Fruit fly (Drosophila melanogaster) whole organism, embryonic: ENCODE data around the gene Orct2.
A peak's percentile ranks its signal among the peaks of the same experiment; 100 is the strongest.

Source experiments
- Abd-B ChIP-seq: fragments of 200-800 bp; sonication (Bioruptor generic); optimal IDR thresholded peaks from 2 replicates; lab custom pipeline; 2018; ENCODE audit warnings: missing biosample characterization, mild to moderate bottlenecking, missing genetic modification characterization, moderate library complexity
- CG10565 ChIP-seq: fragments of 200-800 bp; sonication (Bioruptor generic); optimal IDR thresholded peaks from 3 replicates; lab custom pipeline; 2016; ENCODE audit warnings: missing biosample characterization, mild to moderate bottlenecking, missing genetic modification characterization
- CG11093 ChIP-seq: fragments of 200-800 bp; sonication (Bioruptor generic); IDR thresholded peaks from 3 replicates; pipeline ENCODE4 v1.3.6; 2022; ENCODE audit warnings: missing biosample characterization, missing genetic modification characterization
- CG11504 ChIP-seq: fragments of 200-800 bp; sonication (Bioruptor generic); optimal IDR thresholded peaks from 3 replicates; lab custom pipeline; 2019; ENCODE audit warnings: missing biosample characterization, mild to moderate bottlenecking, missing genetic modification characterization, moderate library complexity
- CG12104 ChIP-seq: fragments of 200-800 bp; sonication (Bioruptor generic); optimal IDR thresholded peaks from 3 replicates; lab custom pipeline; 2016; ENCODE audit warnings: missing biosample characterization, missing genetic modification characterization
- CG1603 ChIP-seq: fragments of 200-800 bp; sonication (Bioruptor generic); optimal IDR thresholded peaks from 2 replicates; lab custom pipeline; 2019; ENCODE audit warnings: missing biosample characterization, mild to moderate bottlenecking, missing genetic modification characterization, moderate library complexity
- CG1647 ChIP-seq: fragments of 200-800 bp; sonication (Bioruptor generic); optimal IDR thresholded peaks from 3 replicates; lab custom pipeline; 2016; ENCODE audit warnings: missing biosample characterization, missing genetic modification characterization
- CG16813 ChIP-seq: fragments of 200-800 bp; sonication (Bioruptor generic); IDR thresholded peaks from 3 replicates; pipeline ENCODE4 v1.3.6; 2022; ENCODE audit warnings: missing biosample characterization, missing genetic modification characterization; ENCODE audit not compliant: partially characterized antibody
- CG2129 ChIP-seq: fragments of 200-800 bp; sonication (Bioruptor generic); IDR thresholded peaks from 2 replicates; pipeline ENCODE4 v1.3.6; 2022; ENCODE audit warnings: missing biosample characterization, missing genetic modification characterization; ENCODE audit not compliant: partially characterized antibody
- CG31224 ChIP-seq: fragments of 200-800 bp; sonication (Bioruptor generic); IDR thresholded peaks from 2 replicates; pipeline ENCODE4 v1.3.6; 2022; ENCODE audit warnings: missing biosample characterization, missing genetic modification characterization
- CG31365 ChIP-seq: fragments of 200-800 bp; sonication (Bioruptor generic); optimal IDR thresholded peaks from 2 replicates; lab custom pipeline; 2018; ENCODE audit warnings: missing biosample characterization, mild to moderate bottlenecking, missing genetic modification characterization
- CG4360 ChIP-seq: fragments of 200-800 bp; sonication (Bioruptor generic); IDR thresholded peaks from 2 replicates; pipeline ENCODE4 v1.3.6; 2022; ENCODE audit warnings: missing biosample characterization, missing genetic modification characterization
- CG4424 ChIP-seq: fragments of 200-800 bp; sonication (Bioruptor generic); optimal IDR thresholded peaks from 3 replicates; lab custom pipeline; 2016; ENCODE audit warnings: missing biosample characterization, missing genetic modification characterization
- CG4707 ChIP-seq: fragments of 200-800 bp; sonication (Bioruptor generic); optimal IDR thresholded peaks from 2 replicates; lab custom pipeline; 2018; ENCODE audit warnings: missing biosample characterization, mild to moderate bottlenecking, missing genetic modification characterization, moderate library complexity
- CG5245 ChIP-seq: fragments of 200-800 bp; sonication (Bioruptor generic); optimal IDR thresholded peaks from 3 replicates; lab custom pipeline; 2016; ENCODE audit warnings: missing biosample characterization, missing genetic modification characterization
- CG5953 ChIP-seq: fragments of 200-800 bp; sonication (Bioruptor generic); IDR thresholded peaks from 2 replicates; pipeline ENCODE4 v1.3.6; 2022; ENCODE audit warnings: missing biosample characterization, missing genetic modification characterization
- CG6683 ChIP-seq: fragments of 200-800 bp; sonication (Bioruptor generic); optimal IDR thresholded peaks from 2 replicates; lab custom pipeline; 2017; ENCODE audit warnings: missing biosample characterization, mild to moderate bottlenecking, missing genetic modification characterization, missing genetic modification reagents
- CG7372 ChIP-seq: fragments of 200-800 bp; sonication (Bioruptor generic); IDR thresholded peaks from 2 replicates; pipeline ENCODE4 v1.3.6; 2022; ENCODE audit warnings: missing biosample characterization, missing genetic modification characterization
- CG7963 ChIP-seq: fragments of 200-800 bp; sonication (Bioruptor generic); IDR thresholded peaks from 3 replicates; pipeline ENCODE4 v1.3.6; 2022; ENCODE audit warnings: missing biosample characterization, missing genetic modification characterization; ENCODE audit not compliant: partially characterized antibody
- CG9727 ChIP-seq: fragments of 200-800 bp; sonication (Bioruptor generic); optimal IDR thresholded peaks from 3 replicates; lab custom pipeline; 2017; ENCODE audit warnings: missing biosample characterization, mild to moderate bottlenecking, missing genetic modification characterization
- Camta ChIP-seq: fragments of 200-800 bp; sonication (Bioruptor generic); optimal IDR thresholded peaks from 2 replicates; lab custom pipeline; 2016; ENCODE audit warnings: missing biosample characterization, missing genetic modification characterization
- Dll ChIP-seq: fragments of 200-800 bp; sonication (Bioruptor generic); IDR thresholded peaks from 4 replicates; pipeline ENCODE4 v1.3.6; 2022; ENCODE audit warnings: missing biosample characterization, missing genetic modification characterization; ENCODE audit not compliant: partially characterized antibody
- ERR ChIP-seq: fragments of 200-800 bp; sonication (Bioruptor generic); optimal IDR thresholded peaks from 2 replicates; lab custom pipeline; 2016; ENCODE audit warnings: missing biosample characterization, missing genetic modification characterization
- MBD-R2 ChIP-seq: fragments of 200-800 bp; sonication (Bioruptor generic); IDR thresholded peaks from 2 replicates; pipeline ENCODE4 v1.3.6; 2022; ENCODE audit warnings: missing biosample characterization, missing genetic modification characterization
- Myb ChIP-seq: fragments of 200-800 bp; sonication (Bioruptor generic); optimal IDR thresholded peaks from 2 replicates; lab custom pipeline; 2016; ENCODE audit warnings: missing biosample characterization, missing genetic modification characterization
- Sry-β ChIP-seq: fragments of 200-800 bp; sonication (Bioruptor generic); optimal IDR thresholded peaks from 2 replicates; lab custom pipeline; 2018; ENCODE audit warnings: missing biosample characterization, mild to moderate bottlenecking, missing genetic modification characterization, moderate library complexity
- Stat92E ChIP-seq, 3 experiments: fragments of >200 bp in 2 of 3; fragments of 200-800 bp in 1 of 3; sonication (Bioruptor generic) in 1 of 3; optimal IDR thresholded peaks; 2 replicates each; lab custom pipeline; 2017 to 2019; ENCODE audit warnings: missing biosample characterization in 3 of 3, missing genetic modification characterization in 3 of 3, mild to moderate bottlenecking in 1 of 3, moderate library complexity in 1 of 3
- Taf1 ChIP-seq: fragments of 200-800 bp; sonication (Bioruptor generic); IDR thresholded peaks from 2 replicates; pipeline ENCODE4 v1.3.6; 2022; ENCODE audit warnings: missing biosample characterization, missing genetic modification characterization
- Xbp1 ChIP-seq: fragments of 200-800 bp; sonication (Bioruptor generic); optimal IDR thresholded peaks from 3 replicates; lab custom pipeline; 2016; ENCODE audit warnings: missing biosample characterization, mild to moderate bottlenecking, missing genetic modification characterization
- Xrp1 ChIP-seq: fragments of 200-800 bp; sonication (Bioruptor generic); IDR thresholded peaks from 2 replicates; pipeline ENCODE4 v1.3.6; 2022; ENCODE audit warnings: missing biosample characterization, missing genetic modification characterization
- ap ChIP-seq: fragments of 200-800 bp; sonication (Bioruptor generic); IDR thresholded peaks from 2 replicates; pipeline ENCODE4 v1.3.6; 2022; ENCODE audit warnings: missing biosample characterization, missing genetic modification characterization
- az2 ChIP-seq: fragments of 200-800 bp; sonication (Bioruptor generic); optimal IDR thresholded peaks from 3 replicates; lab custom pipeline; 2016; ENCODE audit warnings: missing biosample characterization, missing genetic modification characterization
- btn ChIP-seq: fragments of 200-800 bp; sonication (Bioruptor generic); optimal IDR thresholded peaks from 2 replicates; lab custom pipeline; 2016; ENCODE audit warnings: missing biosample characterization, missing genetic modification characterization
- cas ChIP-seq: fragments of 200-800 bp; sonication (Bioruptor generic); IDR thresholded peaks from 2 replicates; pipeline ENCODE4 v1.3.6; 2022; ENCODE audit warnings: missing biosample characterization, missing genetic modification characterization
- gfzf ChIP-seq: fragments of 200-800 bp; sonication (Bioruptor generic); optimal IDR thresholded peaks from 2 replicates; lab custom pipeline; 2016; ENCODE audit warnings: missing biosample characterization, mild to moderate bottlenecking, missing genetic modification characterization, moderate library complexity
- inv ChIP-seq: fragments of 200-800 bp; sonication (Bioruptor generic); IDR thresholded peaks from 2 replicates; pipeline ENCODE4 v1.3.6; 2022; ENCODE audit warnings: missing biosample characterization, missing genetic modification characterization; ENCODE audit not compliant: partially characterized antibody
- lilli ChIP-seq: fragments of 200-800 bp; sonication (Bioruptor generic); optimal IDR thresholded peaks from 3 replicates; lab custom pipeline; 2016; ENCODE audit warnings: missing biosample characterization, missing genetic modification characterization
- lola ChIP-seq, 3 experiments: fragments of >200 bp in 2 of 3; fragments of 200-800 bp in 1 of 3; sonication (Bioruptor generic) in 1 of 3; optimal IDR thresholded peaks; 2 replicates each; lab custom pipeline; 2017 to 2019; ENCODE audit warnings: missing biosample characterization in 3 of 3, missing genetic modification characterization in 3 of 3, mild to moderate bottlenecking in 1 of 3, moderate library complexity in 1 of 3
- mld ChIP-seq: fragments of 200-800 bp; sonication (Bioruptor generic); IDR thresholded peaks from 3 replicates; pipeline ENCODE4 v1.3.6; 2022; ENCODE audit warnings: missing biosample characterization, missing genetic modification characterization; ENCODE audit not compliant: partially characterized antibody
- nau ChIP-seq: fragments of 200-800 bp; sonication (Bioruptor generic); optimal IDR thresholded peaks from 3 replicates; lab custom pipeline; 2017; ENCODE audit warnings: missing biosample characterization, mild to moderate bottlenecking, missing genetic modification characterization, missing genetic modification reagents
- nom ChIP-seq: fragments of 200-800 bp; sonication (Bioruptor generic); optimal IDR thresholded peaks from 2 replicates; lab custom pipeline; 2017; ENCODE audit warnings: missing biosample characterization, missing genetic modification characterization, mild to moderate bottlenecking, moderate library complexity, missing genetic modification reagents
- pros ChIP-seq: fragments of 200-800 bp; sonication (Bioruptor generic); optimal IDR thresholded peaks from 3 replicates; lab custom pipeline; 2019; ENCODE audit warnings: missing biosample characterization, mild to moderate bottlenecking, missing genetic modification characterization, moderate library complexity
- pum ChIP-seq: fragments of 200-800 bp; sonication (Bioruptor generic); optimal IDR thresholded peaks from 2 replicates; lab custom pipeline; 2016; ENCODE audit warnings: missing biosample characterization, missing genetic modification characterization
- scrt ChIP-seq: fragments of 200-800 bp; sonication (Bioruptor generic); optimal IDR thresholded peaks from 2 replicates; lab custom pipeline; 2018; ENCODE audit warnings: missing biosample characterization, mild to moderate bottlenecking, missing genetic modification characterization, moderate library complexity
- sens ChIP-seq: fragments of 200-800 bp; sonication (Bioruptor generic); peaks from one replicate; lab custom pipeline; 2016; ENCODE audit warnings: missing biosample characterization, missing genetic modification characterization
- sisA ChIP-seq: fragments of 200-800 bp; sonication (Bioruptor generic); IDR thresholded peaks from 2 replicates; pipeline ENCODE4 v1.3.6; 2022; ENCODE audit warnings: missing biosample characterization, missing genetic modification characterization
- stwl ChIP-seq: fragments of 200-800 bp; sonication (Bioruptor generic); optimal IDR thresholded peaks from 3 replicates; lab custom pipeline; 2018; ENCODE audit warnings: missing biosample characterization, mild to moderate bottlenecking, missing genetic modification characterization, moderate library complexity
- tx ChIP-seq: fragments of 200-800 bp; sonication (Bioruptor generic); optimal IDR thresholded peaks from 2 replicates; lab custom pipeline; 2016; ENCODE audit warnings: missing biosample characterization, missing genetic modification characterization

The Orct2 gene

DNA sequence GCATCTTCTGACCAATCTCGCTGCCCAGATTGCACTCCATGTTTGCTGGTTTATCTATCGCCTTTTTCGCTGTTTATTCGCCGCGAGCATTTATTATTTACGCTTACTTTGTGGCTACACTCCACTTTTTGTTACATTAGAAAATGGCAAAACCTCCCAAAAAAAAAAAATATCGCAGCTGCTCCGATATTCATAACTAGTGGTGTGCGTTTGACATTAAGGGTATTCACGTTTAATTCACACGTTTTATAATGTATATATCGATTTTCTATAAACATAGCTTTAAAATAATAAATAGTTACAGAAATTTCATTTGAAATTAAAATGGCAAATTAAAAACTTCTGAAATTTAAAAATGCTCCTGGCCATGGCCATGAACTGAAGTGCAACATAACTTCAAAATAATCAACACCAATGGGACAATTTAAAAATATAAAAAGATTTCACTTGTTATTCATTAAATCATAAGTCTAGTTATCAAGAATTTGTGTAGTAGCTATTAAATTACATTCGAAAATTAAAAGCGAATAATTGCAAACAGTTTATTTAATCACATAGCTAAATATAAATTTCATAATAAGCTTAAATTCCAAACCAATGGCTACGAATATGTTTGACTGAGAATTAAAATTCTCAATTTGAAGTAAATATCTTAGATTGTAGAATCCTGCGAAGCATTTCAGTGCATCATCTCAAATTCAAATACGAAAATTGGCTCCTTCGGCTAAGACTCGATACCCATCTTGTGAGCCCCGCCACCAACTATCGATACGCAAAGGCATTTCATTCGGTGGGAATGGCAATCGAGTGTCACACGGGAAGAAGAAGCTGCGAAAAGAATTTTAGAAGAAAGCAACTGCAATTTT lies 45.6 kb downstream of the Orct2 start, which contains the start of the genes Nab2 and BRWD3 (continued):
- TF ChIP-seq nau (no peak), az2 (GFP tag; lab: Kevin White, UChicago) (peak; percentile 43), mld (GFP tag; lab: Robert Waterston, UW) (peak; percentile 60; the same call in 1 of the 3 replicates), CG2129 (GFP tag; lab: Robert Waterston, UW) (peak; percentile 17), lilli (GFP tag; lab: Kevin White, UChicago) (no peak), Sry-β (GFP tag; lab: Kevin White, UChicago) (peak; percentile 56), btn (no peak), Abd-B (peak; percentile 3), pum (GFP tag; lab: Kevin White, UChicago) (no peak), ap (GFP tag; lab: Robert Waterston, UW) (no peak), CG16813 (GFP tag; lab: Robert Waterston, UW) (peak; percentile 71), Dll (GFP tag; lab: Robert Waterston, UW) (peak; percentile 67; the same call in 3 of the 4 replicates), CG7372 (GFP tag; lab: Robert Waterston, UW) (no peak), cas (GFP tag; lab: Robert Waterston, UW) (no peak), CG5953 (GFP tag; lab: Robert Waterston, UW) (no peak), Stat92E (GFP tag; optimal IDR thresholded peaks at IDR 0.05; lab: Kevin White, UChicago) (no peak), CG4360 (no peak), Camta (GFP tag; lab: Kevin White, UChicago) (no peak), lola (GFP tag; optimal IDR thresholded peaks at IDR 0.05; lab: Kevin White, UChicago) (peak in 1 of 3 experiments; percentile 67), CG31224 (GFP tag; lab: Robert Waterston, UW) (no peak), nom (no peak), CG11093 (no peak), sisA (GFP tag; lab: Robert Waterston, UW) (peak; percentile 11; the same call in 1 of the 2 replicates), MBD-R2 (peak; percentile 67), Xbp1 (GFP tag; lab: Kevin White, UChicago) (peak; percentile 58), Myb (GFP tag; lab: Kevin White, UChicago) (no peak), CG7963 (GFP tag; lab: Robert Waterston, UW) (peak; percentile 69; the same call in 2 of the 3 replicates), Taf1 (GFP tag; lab: Robert Waterston, UW) (no peak), CG12104 (GFP tag; lab: Kevin White, UChicago) (peak; percentile 49), scrt (GFP tag; lab: Kevin White, UChicago) (no peak), CG6683 (GFP tag; lab: Kevin White, UChicago) (no peak), pros (GFP tag; lab: Kevin White, UChicago) (no peak), CG4424 (GFP tag; lab: Kevin White, UChicago) (peak; percentile 52), CG11504 (tag; lab: Kevin White, UChicago) (no peak), CG5245 (no peak), CG1603 (tag; lab: Kevin White, UChicago) (no peak), tx (no peak), CG10565 (GFP tag; lab: Kevin White, UChicago) (no peak), CG31365 (tag; lab: Kevin White, UChicago) (no peak), gfzf (GFP tag; lab: Kevin White, UChicago) (no peak), ERR (GFP tag; lab: Kevin White, UChicago) (no peak), inv (peak; percentile 56), sens (GFP tag; lab: Kevin White, UChicago) (peak; percentile 84), stwl (tag; lab: Kevin White, UChicago) (peak; percentile 23), CG9727 (GFP tag; lab: Kevin White, UChicago) (peak; percentile 64), CG4707 (no peak), Xrp1 (peak; percentile 47; the same call in 1 of the 2 replicates), CG1647 (GFP tag; lab: Kevin White, UChicago) (no peak)
